Fruit fly (Drosophila melanogaster): Measurements from ENCODE around the gene Ir94a.

DNA sequence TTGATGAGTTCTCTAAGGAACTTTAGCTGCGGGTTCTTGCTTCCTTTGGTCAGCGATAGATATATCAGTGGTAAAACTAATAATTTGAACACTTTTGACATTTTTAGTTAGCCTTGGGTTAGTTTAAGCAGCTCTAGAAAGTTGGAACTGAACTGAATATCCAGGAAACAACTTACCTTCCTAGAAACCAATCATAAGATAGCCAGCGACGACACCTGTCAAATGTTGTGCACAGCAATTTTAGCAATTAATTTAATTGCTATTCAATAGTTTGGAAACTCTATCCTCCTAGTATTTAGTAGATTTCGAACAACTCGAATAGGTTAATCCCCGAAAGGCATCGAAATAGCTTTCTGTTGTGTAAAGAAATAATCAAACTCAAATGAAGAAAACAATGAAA, 6.1 kb downstream of the Ir94a start, which contains the start of gene Ir94c:
- TF ChIP-seq Hr38 (GFP tag; optimal IDR thresholded peaks at IDR 0.05) (no peak), achi (GFP tag; optimal IDR thresholded peaks at IDR 0.05) (no peak), Hr39 (GFP tag; optimal IDR thresholded peaks at IDR 0.05) (no peak)
